Worm (Caenorhabditis elegans): Measurements from ENCODE around the gene F59A6.10.

DNA sequence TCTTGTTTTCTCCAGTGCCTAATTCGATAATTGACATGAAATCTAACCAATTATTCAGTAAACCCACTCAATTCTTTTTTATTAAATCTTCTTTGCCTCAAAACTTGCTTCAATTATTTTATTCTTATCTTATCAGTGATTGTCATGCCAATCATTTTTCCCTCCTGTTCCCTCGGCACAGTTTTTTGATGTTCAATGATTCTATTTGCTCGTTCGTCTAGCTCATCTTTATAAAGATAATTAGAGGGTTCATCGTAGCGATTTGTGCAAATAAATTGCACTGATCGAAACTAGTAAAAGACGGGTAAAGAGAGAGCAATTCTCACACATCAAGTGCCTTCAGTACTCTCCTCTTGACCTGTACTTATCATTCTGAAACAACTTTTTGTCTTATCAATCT, 36.1 kb upstream of the F59A6.10 start:
- no peak for TF ChIP-seq hmg-4 (GFP tag; optimal IDR thresholded peaks at IDR 0.05)
- TF ChIP-seq B0310.2 (tag; optimal IDR thresholded peaks at IDR 0.05), result no peak
- no peak for TF ChIP-seq ama-1 (optimal IDR thresholded peaks at IDR 0.05)
- no peak for TF ChIP-seq pes-1 (GFP tag; IDR thresholded peaks at IDR 0.05)
- no peak for TF ChIP-seq ceh-36 (tag; optimal IDR thresholded peaks at IDR 0.05)
- no peak for TF ChIP-seq hnd-1 (tag; optimal IDR thresholded peaks at IDR 0.05)
- no peak for TF ChIP-seq F13C5.2 (tag; optimal IDR thresholded peaks at IDR 0.05)
- no peak for TF ChIP-seq aly-1 (tag; optimal IDR thresholded peaks at IDR 0.05)
- no peak for TF ChIP-seq hmbx-1 (tag; optimal IDR thresholded peaks at IDR 0.05)
- TF ChIP-seq sea-1 (GFP tag; conservative IDR thresholded peaks at IDR 0.05), result no peak
- no peak for TF ChIP-seq tra-4 (tag; optimal IDR thresholded peaks at IDR 0.05)
- TF ChIP-seq ets-7 (tag; optimal IDR thresholded peaks at IDR 0.05), result no peak

Data from whole organism, early embryonic.